Fruit fly (Drosophila melanogaster): Measurements from ENCODE around the gene CG6428.

The CG6428 gene

dm6 chrX:3968346-3969044 is at the start of gene CG6428 (continued):
- TF ChIP-seq slbo (GFP tag; IDR thresholded peaks at IDR 0.05) (peak; percentile 71; the same call in 1 of the 2 replicates), CG16863 (GFP tag; optimal IDR thresholded peaks at IDR 0.05) (no peak), crp (GFP tag; optimal IDR thresholded peaks at IDR 0.05) (peak in 1 of 2 experiments; percentile 85), CG17802 (tag; optimal IDR thresholded peaks at IDR 0.05) (peak; percentile 34), peb (GFP tag; IDR thresholded peaks at IDR 0.05) (no peak), Bgb (GFP tag; IDR thresholded peaks at IDR 0.05; ENCODE audit: partially characterized antibody) (peak; percentile 60), zfh2 (GFP tag; optimal IDR thresholded peaks at IDR 0.05) (peak; percentile 44), gro (GFP tag; optimal IDR thresholded peaks at IDR 0.05) (no peak), maf-S (GFP tag; optimal IDR thresholded peaks at IDR 0.05) (no peak), CG6791 (GFP tag; IDR thresholded peaks at IDR 0.05; ENCODE audit: partially characterized antibody) (peak; percentile 50; the same call in 2 of the 3 replicates), CG15011 (GFP tag; optimal IDR thresholded peaks at IDR 0.05) (no peak), ems (GFP tag; optimal IDR thresholded peaks at IDR 0.05) (peak; percentile 18), pros (GFP tag; optimal IDR thresholded peaks at IDR 0.05) (no peak), BtbVII (GFP tag; optimal IDR thresholded peaks at IDR 0.05) (peak; percentile 21), CG16815 (GFP tag; optimal IDR thresholded peaks at IDR 0.05) (no peak), Doc3 (GFP tag; IDR thresholded peaks at IDR 0.05; ENCODE audit: partially characterized antibody) (peak; percentile 57; the same call in 1 of the 3 replicates), pho (GFP tag; optimal IDR thresholded peaks at IDR 0.05) (no peak), scrt (GFP tag; optimal IDR thresholded peaks at IDR 0.05) (no peak), lbe (GFP tag; optimal IDR thresholded peaks at IDR 0.05) (no peak), CG4854 (GFP tag; optimal IDR thresholded peaks at IDR 0.05) (no peak), psq (GFP tag; optimal IDR thresholded peaks at IDR 0.05) (no peak), CG13775 (GFP tag; optimal IDR thresholded peaks at IDR 0.05) (peak; percentile 50), zfh1 (GFP tag; IDR thresholded peaks at IDR 0.05) (peak; percentile 33; the same call in 2 of the 3 replicates), CG17568 (GFP tag; optimal IDR thresholded peaks at IDR 0.05) (no peak), CG31224 (GFP tag; IDR thresholded peaks at IDR 0.05) (no peak), D19B (GFP tag; optimal IDR thresholded peaks at IDR 0.05) (no peak), dan (GFP tag; IDR thresholded peaks at IDR 0.05) (no peak), MESR4 (GFP tag; optimal IDR thresholded peaks at IDR 0.05) (peak; percentile 19), prd (optimal IDR thresholded peaks at IDR 0.05) (no peak), prd (GFP tag; IDR thresholded peaks at IDR 0.05) (peak; percentile 55; the same call in 1 of the 3 replicates), CG34422 (GFP tag; IDR thresholded peaks at IDR 0.05) (0 out of 3 replicates have a peak, but pooled peaks have one; percentile 42), tna (GFP tag; IDR thresholded peaks at IDR 0.05; ENCODE audit: partially characterized antibody) (peak; percentile 51; the same call in 1 of the 2 replicates), cad (GFP tag; optimal IDR thresholded peaks at IDR 0.05) (no peak), CG30403 (GFP tag; optimal IDR thresholded peaks at IDR 0.05) (peak; percentile 42), CG9797 (GFP tag; optimal IDR thresholded peaks at IDR 0.05) (peak; percentile 28), hth (optimal IDR thresholded peaks at IDR 0.05) (no peak), CG18764 (GFP tag; optimal IDR thresholded peaks at IDR 0.05) (no peak), CG30020 (tag; optimal IDR thresholded peaks at IDR 0.05) (no peak), CG10565 (GFP tag; optimal IDR thresholded peaks at IDR 0.05) (no peak), CG34376 (GFP tag; optimal IDR thresholded peaks at IDR 0.05) (peak; percentile 83), zen (tag; optimal IDR thresholded peaks at IDR 0.05) (no peak), mld (GFP tag; IDR thresholded peaks at IDR 0.05; ENCODE audit: partially characterized antibody) (no peak), onecut (GFP tag; IDR thresholded peaks at IDR 0.05) (no peak), Elba2 (GFP tag; optimal IDR thresholded peaks at IDR 0.05) (peak; percentile 12), sisA (GFP tag; IDR thresholded peaks at IDR 0.05) (peak; percentile 35; the same call in 1 of the 2 replicates), CG1792 (GFP tag; optimal IDR thresholded peaks at IDR 0.05) (no peak), Dad (GFP tag; optimal IDR thresholded peaks at IDR 0.05) (no peak), jing (GFP tag; optimal IDR thresholded peaks at IDR 0.05) (no peak), kni (GFP tag; optimal IDR thresholded peaks at IDR 0.05) (no peak), Deaf1 (tag; optimal IDR thresholded peaks at IDR 0.05) (no peak)
